Fruit fly (Drosophila melanogaster) whole organism, adult: ENCODE measurements around the gene CG14297.

Source experiments
- CG11617 ChIP-seq: fragments of 200-800 bp; sonication (Bioruptor generic); optimal IDR thresholded peaks from 2 replicates; lab custom pipeline; 2017; ENCODE audit warnings: mild to moderate bottlenecking, missing biosample characterization, missing genetic modification reagents, missing genetic modification characterization
- CG12768 ChIP-seq: fragments of 200-800 bp; sonication (Bioruptor generic); optimal IDR thresholded peaks from 2 replicates; lab custom pipeline; 2017; ENCODE audit warnings: missing biosample characterization, missing genetic modification characterization, mild to moderate bottlenecking, moderate library complexity, missing genetic modification reagents
- CG14711 ChIP-seq: fragments of 200-800 bp; sonication (Bioruptor generic); optimal IDR thresholded peaks from 2 replicates; lab custom pipeline; 2018; ENCODE audit warnings: missing biosample characterization, mild to moderate bottlenecking, missing genetic modification characterization, moderate library complexity
- CG1620 ChIP-seq: fragments of 200-800 bp; sonication (Bioruptor generic); optimal IDR thresholded peaks from 2 replicates; lab custom pipeline; 2016; ENCODE audit warnings: missing biosample characterization, missing genetic modification characterization
- CG33017 ChIP-seq: fragments of 200-800 bp; sonication (Bioruptor generic); optimal IDR thresholded peaks from 2 replicates; lab custom pipeline; 2018; ENCODE audit warnings: missing biosample characterization, mild to moderate bottlenecking, missing genetic modification characterization, moderate library complexity
- CG5204 ChIP-seq: fragments of 200-800 bp; sonication (Bioruptor generic); optimal IDR thresholded peaks from 2 replicates; lab custom pipeline; 2016; ENCODE audit warnings: missing biosample characterization, missing genetic modification characterization
- CG7045 ChIP-seq: fragments of 200-800 bp; sonication (Bioruptor generic); optimal IDR thresholded peaks from 2 replicates; lab custom pipeline; 2017; ENCODE audit warnings: missing biosample characterization, mild to moderate bottlenecking, missing genetic modification characterization
- CG7101 ChIP-seq: fragments of 200-800 bp; sonication (Bioruptor generic); optimal IDR thresholded peaks from 2 replicates; lab custom pipeline; 2018; ENCODE audit warnings: missing biosample characterization, mild to moderate bottlenecking, missing genetic modification characterization, moderate library complexity
- Clk ChIP-seq: fragments of 200-800 bp; sonication (Bioruptor generic); optimal IDR thresholded peaks from 2 replicates; lab custom pipeline; 2017; ENCODE audit warnings: missing biosample characterization, missing genetic modification characterization
- Crg-1 ChIP-seq: fragments of 200-800 bp; sonication (Bioruptor generic); optimal IDR thresholded peaks from 2 replicates; lab custom pipeline; 2016; ENCODE audit warnings: missing biosample characterization, missing genetic modification characterization
- Hr96 ChIP-seq: fragments of 200-800 bp; sonication (Bioruptor generic); optimal IDR thresholded peaks from 2 replicates; lab custom pipeline; 2016; ENCODE audit warnings: missing biosample characterization, missing genetic modification characterization
- Mnt ChIP-seq: fragments of 200-800 bp; sonication (Bioruptor generic); optimal IDR thresholded peaks from 2 replicates; lab custom pipeline; 2016; ENCODE audit warnings: missing biosample characterization, mild to moderate bottlenecking, missing genetic modification characterization
- bab1 ChIP-seq: fragments of 200-800 bp; sonication (Bioruptor generic); optimal IDR thresholded peaks from 3 replicates; lab custom pipeline; 2019; ENCODE audit warnings: missing biosample characterization, mild to moderate bottlenecking, missing genetic modification characterization, moderate library complexity
- cic ChIP-seq: fragments of 200-800 bp; sonication (Bioruptor generic); optimal IDR thresholded peaks from 2 replicates; lab custom pipeline; 2017; ENCODE audit warnings: missing biosample characterization, mild to moderate bottlenecking, missing genetic modification characterization, moderate library complexity
- cnc ChIP-seq, 2 experiments: fragments of >200 bp; optimal IDR thresholded peaks; 2 replicates each; lab custom pipeline; 2017
- kay ChIP-seq: fragments of 200-800 bp; sonication (Bioruptor generic); peaks from one replicate; lab custom pipeline; 2016; ENCODE audit warnings: missing biosample characterization, missing genetic modification characterization, borderline replicate concordance
- ovo ChIP-seq: fragments of 200-800 bp; sonication (Bioruptor generic); optimal IDR thresholded peaks from 2 replicates; lab custom pipeline; 2016; ENCODE audit warnings: missing biosample characterization, missing genetic modification characterization
- pad ChIP-seq: fragments of 200-800 bp; sonication (Bioruptor generic); optimal IDR thresholded peaks from 3 replicates; lab custom pipeline; 2017; ENCODE audit warnings: missing biosample characterization, missing genetic modification characterization, mild to moderate bottlenecking, moderate library complexity, missing genetic modification reagents
- tj ChIP-seq: fragments of 200-800 bp; sonication (Bioruptor generic); optimal IDR thresholded peaks from 3 replicates; lab custom pipeline; 2017; ENCODE audit warnings: missing biosample characterization, mild to moderate bottlenecking, missing genetic modification characterization, moderate library complexity
- toe ChIP-seq: fragments of 200-800 bp; sonication (Bioruptor generic); optimal IDR thresholded peaks from 2 replicates; lab custom pipeline; 2016; ENCODE audit warnings: missing biosample characterization, missing genetic modification characterization

Gene CG14297

dm6 chr3R:18928346-18928917 is 30.5 kb downstream of the CG14297 start, which contains the start of gene Mpc1:
TSS of gene Mpc1 (minus strand) at chr3R:18928659.
- TF ChIP-seq CG33017 (tag; lab: Kevin White, UChicago), result peak; percentile 16
- peak; percentile 18 for TF ChIP-seq CG7045
- TF ChIP-seq Clk, result no peak
- TF ChIP-seq pad (GFP tag; lab: Kevin White, UChicago), result no peak
- no peak for TF ChIP-seq cnc (optimal IDR thresholded peaks at IDR 0.05; lab: Kevin White, UChicago)
- TF ChIP-seq ovo (GFP tag; lab: Kevin White, UChicago), result no peak
- peak; percentile 37 for TF ChIP-seq Mnt (GFP tag; lab: Kevin White, UChicago)
- no peak for TF ChIP-seq tj (GFP tag; lab: Kevin White, UChicago)
- TF ChIP-seq bab1 (GFP tag; lab: Kevin White, UChicago), result no peak
- TF ChIP-seq CG7101 (tag; lab: Kevin White, UChicago), result no peak
- TF ChIP-seq CG1620 (GFP tag; lab: Kevin White, UChicago), result no peak
- TF ChIP-seq CG11617, result peak; percentile 25
- peak; percentile 10 for TF ChIP-seq toe (GFP tag; lab: Kevin White, UChicago)
- TF ChIP-seq cic (GFP tag; lab: Kevin White, UChicago), result peak; percentile 94
- no peak for TF ChIP-seq Crg-1 (GFP tag; lab: Kevin White, UChicago)
- no peak for TF ChIP-seq CG5204
- peak; percentile 21 for TF ChIP-seq Hr96 (GFP tag; lab: Kevin White, UChicago)

dm6 chr3R:18928918-18929705 is 31.2 kb downstream of the CG14297 start, which contains the start of gene CG42613:
TSS of gene CG42613 (plus strand) at chr3R:18929196.
- TF ChIP-seq CG12768 (GFP tag; lab: Kevin White, UChicago) (no peak), kay (GFP tag; lab: Kevin White, UChicago) (peak; percentile 32)

DNA sequence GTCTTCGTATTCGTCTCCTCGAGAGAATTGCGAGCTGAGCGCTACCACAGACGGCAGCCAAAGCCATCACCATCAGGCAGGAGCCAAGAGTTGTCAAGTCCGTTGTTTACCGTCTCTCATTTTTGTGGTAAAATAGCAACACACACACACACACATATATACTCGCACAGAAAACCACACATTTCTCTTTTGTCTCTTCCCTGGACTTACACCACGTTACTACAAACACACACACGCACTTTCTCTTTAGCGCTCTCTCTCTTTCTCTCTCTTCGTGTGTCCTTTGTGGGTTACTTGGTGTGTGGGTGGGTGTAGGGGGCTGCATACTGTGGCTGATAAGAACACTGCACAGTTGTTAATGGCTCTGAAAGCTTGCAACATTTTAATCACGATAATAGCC is 33.8 kb downstream of the CG14297 start:
- TF ChIP-seq kay (GFP tag; lab: Kevin White, UChicago), result peak; percentile 50
- TF ChIP-seq pad (GFP tag; lab: Kevin White, UChicago), result no peak

- TF ChIP-seq CG7101 (tag; lab: Kevin White, UChicago) (no peak), CG14711 (no peak), Mnt (GFP tag; lab: Kevin White, UChicago) (no peak)
These were observed 49.4 kb downstream of the CG14297 start for dm6 chr3R:18947307-18947706.
